Fruit fly (Drosophila melanogaster) whole organism, embryonic: ENCODE data around the gene Fcp3C.

Source experiments
- Awh ChIP-seq: fragments of 200-800 bp; sonication (Bioruptor generic); IDR thresholded peaks from 2 replicates; pipeline ENCODE4, ENCODE4 v1.3.6; 2022; ENCODE audit warnings: missing biosample characterization, missing genetic modification characterization
- CG10959 ChIP-seq: fragments of 200-800 bp; sonication (Bioruptor generic); IDR thresholded peaks from 2 replicates; pipeline ENCODE4 v1.3.6; 2022; ENCODE audit warnings: missing biosample characterization, missing genetic modification characterization
- CG11247 ChIP-seq: fragments of 200-800 bp; sonication (Bioruptor generic); IDR thresholded peaks from 2 replicates; pipeline ENCODE4 v1.3.6; 2022; ENCODE audit warnings: missing biosample characterization, missing genetic modification characterization
- CG11504 ChIP-seq: fragments of 200-800 bp; sonication (Bioruptor generic); optimal IDR thresholded peaks from 3 replicates; lab custom pipeline; 2019; ENCODE audit warnings: missing biosample characterization, mild to moderate bottlenecking, missing genetic modification characterization, moderate library complexity
- CG14860 ChIP-seq: fragments of 200-800 bp; sonication (Bioruptor generic); IDR thresholded peaks from 3 replicates; pipeline ENCODE4 v1.3.6; 2022; ENCODE audit warnings: missing biosample characterization, missing genetic modification characterization; ENCODE audit not compliant: partially characterized antibody
- CG1647 ChIP-seq: fragments of 200-800 bp; sonication (Bioruptor generic); optimal IDR thresholded peaks from 3 replicates; lab custom pipeline; 2016; ENCODE audit warnings: missing biosample characterization, missing genetic modification characterization
- CG16813 ChIP-seq: fragments of 200-800 bp; sonication (Bioruptor generic); IDR thresholded peaks from 3 replicates; pipeline ENCODE4 v1.3.6; 2022; ENCODE audit warnings: missing biosample characterization, missing genetic modification characterization; ENCODE audit not compliant: partially characterized antibody
- CG17385 ChIP-seq: fragments of 200-800 bp; sonication (Bioruptor generic); optimal IDR thresholded peaks from 3 replicates; lab custom pipeline; 2018; ENCODE audit warnings: missing biosample characterization, mild to moderate bottlenecking, missing genetic modification characterization
- CG2712 ChIP-seq: fragments of 200-800 bp; optimal IDR thresholded peaks from 3 replicates; lab custom pipeline; 2019; ENCODE audit warnings: missing biosample characterization, mild to moderate bottlenecking, missing genetic modification characterization, moderate library complexity
- CG3281 ChIP-seq: fragments of 200-800 bp; sonication (Bioruptor generic); optimal IDR thresholded peaks from 3 replicates; lab custom pipeline; 2017; ENCODE audit warnings: missing biosample characterization, mild to moderate bottlenecking, missing genetic modification characterization
- CG33557 ChIP-seq: fragments of 200-800 bp; sonication (Bioruptor generic); optimal IDR thresholded peaks from 2 replicates; lab custom pipeline; 2019; ENCODE audit warnings: missing biosample characterization, mild to moderate bottlenecking, missing genetic modification characterization, moderate library complexity
- CG34224 ChIP-seq: fragments of 200-800 bp; sonication (Bioruptor generic); IDR thresholded peaks from 3 replicates; pipeline ENCODE4 v1.3.6; 2022; ENCODE audit warnings: missing biosample characterization, missing genetic modification characterization; ENCODE audit not compliant: partially characterized antibody
- CG4404 ChIP-seq: fragments of 200-800 bp; sonication (Bioruptor generic); IDR thresholded peaks from 2 replicates; pipeline ENCODE4 v1.3.6; 2022; ENCODE audit warnings: missing biosample characterization, missing genetic modification characterization
- CG6689 ChIP-seq: fragments of 200-800 bp; sonication (Bioruptor generic); IDR thresholded peaks from 2 replicates; pipeline ENCODE4 v1.3.6; 2022; ENCODE audit warnings: missing biosample characterization, missing genetic modification characterization
- CG9932 ChIP-seq: fragments of 200-800 bp; sonication (Bioruptor generic); IDR thresholded peaks from 2 replicates; pipeline ENCODE4 v1.3.6; 2022; ENCODE audit warnings: missing biosample characterization, missing genetic modification characterization
- Dbx ChIP-seq: fragments of 200-800 bp; sonication (Bioruptor generic); IDR thresholded peaks from 3 replicates; pipeline ENCODE4 v1.3.6; 2022; ENCODE audit warnings: missing biosample characterization, missing genetic modification characterization
- Doc2 ChIP-seq: fragments of 200-800 bp; sonication (Bioruptor generic); IDR thresholded peaks from 2 replicates; pipeline ENCODE4 v1.3.6; 2022; ENCODE audit warnings: missing biosample characterization, missing genetic modification characterization
- Drgx ChIP-seq: fragments of 200-800 bp; sonication (Bioruptor generic); IDR thresholded peaks from 2 replicates; pipeline ENCODE4 v1.3.6; 2022; ENCODE audit warnings: missing biosample characterization, missing genetic modification characterization
- Max ChIP-seq: fragments of 200-800 bp; sonication (Bioruptor generic); optimal IDR thresholded peaks from 2 replicates; lab custom pipeline; 2016; ENCODE audit warnings: missing biosample characterization, mild to moderate bottlenecking, missing genetic modification characterization
- NFAT ChIP-seq: fragments of 200-800 bp; sonication (Bioruptor generic); IDR thresholded peaks from 2 replicates; pipeline ENCODE4 v1.3.6; 2022; ENCODE audit warnings: missing biosample characterization, missing genetic modification characterization
- Neu2 ChIP-seq: fragments of 200-800 bp; sonication (Bioruptor generic); optimal IDR thresholded peaks from 3 replicates; lab custom pipeline; 2016; ENCODE audit warnings: missing biosample characterization, missing genetic modification characterization, borderline replicate concordance
- Opbp ChIP-seq: fragments of 200-800 bp; sonication (Bioruptor generic); IDR thresholded peaks from 3 replicates; pipeline ENCODE4 v1.3.6; 2022; ENCODE audit warnings: missing biosample characterization, missing genetic modification characterization; ENCODE audit not compliant: partially characterized antibody
- Sox102F ChIP-seq: fragments of 200-800 bp; sonication (Bioruptor generic); optimal IDR thresholded peaks from 2 replicates; lab custom pipeline; 2018; ENCODE audit warnings: missing biosample characterization, mild to moderate bottlenecking, missing genetic modification characterization, moderate library complexity
- Stat92E ChIP-seq, 3 experiments: fragments of >200 bp in 2 of 3; fragments of 200-800 bp in 1 of 3; sonication (Bioruptor generic) in 1 of 3; optimal IDR thresholded peaks; 2 replicates each; lab custom pipeline; 2017 to 2019; ENCODE audit warnings: missing biosample characterization in 3 of 3, missing genetic modification characterization in 3 of 3, mild to moderate bottlenecking in 1 of 3, moderate library complexity in 1 of 3
- ab ChIP-seq: fragments of 200-800 bp; sonication (Bioruptor generic); optimal IDR thresholded peaks from 2 replicates; lab custom pipeline; 2016; ENCODE audit warnings: missing biosample characterization, missing genetic modification characterization
- aop ChIP-seq: fragments of 200-800 bp; sonication (Bioruptor generic); IDR thresholded peaks from 2 replicates; pipeline ENCODE4 v1.3.6; 2022; ENCODE audit warnings: missing biosample characterization, missing genetic modification characterization
- disco-r ChIP-seq: fragments of 200-800 bp; sonication (Bioruptor generic); optimal IDR thresholded peaks from 2 replicates; lab custom pipeline; 2016; ENCODE audit warnings: missing biosample characterization, missing genetic modification characterization
- esg ChIP-seq: fragments of 200-800 bp; sonication (Bioruptor generic); conservative IDR thresholded peaks from 2 replicates; pipeline ENCODE4 v1.3.6; 2022; ENCODE audit warnings: missing biosample characterization, missing genetic modification characterization
- fd64A ChIP-seq: fragments of 200-800 bp; sonication (Bioruptor generic); optimal IDR thresholded peaks from 3 replicates; lab custom pipeline; 2018; ENCODE audit warnings: missing biosample characterization, mild to moderate bottlenecking, missing genetic modification characterization
- ftz-f1 ChIP-seq: fragments of 200-800 bp; sonication (Bioruptor generic); optimal IDR thresholded peaks from 2 replicates; lab custom pipeline; 2016; ENCODE audit warnings: missing biosample characterization, missing genetic modification characterization
- gsb ChIP-seq: fragments of 200-800 bp; sonication (Bioruptor generic); IDR thresholded peaks from 2 replicates; pipeline ENCODE4 v1.3.6; 2022; ENCODE audit warnings: missing biosample characterization, missing genetic modification characterization
- lola ChIP-seq, 3 experiments: fragments of >200 bp in 2 of 3; fragments of 200-800 bp in 1 of 3; sonication (Bioruptor generic) in 1 of 3; optimal IDR thresholded peaks; 2 replicates each; lab custom pipeline; 2017 to 2019; ENCODE audit warnings: missing biosample characterization in 3 of 3, missing genetic modification characterization in 3 of 3, mild to moderate bottlenecking in 1 of 3, moderate library complexity in 1 of 3
- oc ChIP-seq: fragments of 200-800 bp; sonication (Bioruptor generic); optimal IDR thresholded peaks from 2 replicates; lab custom pipeline; 2018; ENCODE audit warnings: missing biosample characterization, mild to moderate bottlenecking, missing genetic modification characterization, moderate library complexity
- psq ChIP-seq: fragments of 200-800 bp; sonication (Bioruptor generic); optimal IDR thresholded peaks from 2 replicates; lab custom pipeline; 2017; ENCODE audit warnings: missing biosample characterization, missing genetic modification characterization
- ro ChIP-seq: fragments of 200-800 bp; sonication (Bioruptor generic); IDR thresholded peaks from 2 replicates; pipeline ENCODE4 v1.3.6; 2022; ENCODE audit warnings: missing biosample characterization, missing genetic modification characterization
- sc ChIP-seq, 3 experiments: fragments of >200 bp in 2 of 3; fragments of 200-800 bp in 1 of 3; sonication (Bioruptor generic) in 1 of 3; optimal IDR thresholded peaks; 2 replicates in 2 of 3; 3 replicates in 1 of 3; lab custom pipeline; 2017; ENCODE audit warnings: mild to moderate bottlenecking in 1 of 3, missing biosample characterization in 1 of 3, missing genetic modification characterization in 1 of 3, missing genetic modification reagents in 1 of 3
- scrt ChIP-seq: fragments of 200-800 bp; sonication (Bioruptor generic); optimal IDR thresholded peaks from 2 replicates; lab custom pipeline; 2018; ENCODE audit warnings: missing biosample characterization, mild to moderate bottlenecking, missing genetic modification characterization, moderate library complexity
- slou ChIP-seq: fragments of 200-800 bp; sonication (Bioruptor generic); optimal IDR thresholded peaks from 3 replicates; lab custom pipeline; 2016; ENCODE audit warnings: missing biosample characterization, missing genetic modification characterization
- sna ChIP-seq: fragments of 200-800 bp; sonication (Bioruptor generic); IDR thresholded peaks from 2 replicates; pipeline ENCODE4 v1.3.6; 2022; ENCODE audit warnings: missing biosample characterization, missing genetic modification characterization; ENCODE audit not compliant: partially characterized antibody
- so ChIP-seq: fragments of 200-800 bp; sonication (Bioruptor generic); IDR thresholded peaks from 3 replicates; pipeline ENCODE4 v1.3.6; 2022; ENCODE audit warnings: missing biosample characterization, missing genetic modification characterization
- sqz ChIP-seq: fragments of 200-800 bp; sonication (Bioruptor generic); optimal IDR thresholded peaks from 3 replicates; lab custom pipeline; 2018; ENCODE audit warnings: missing biosample characterization, mild to moderate bottlenecking, missing genetic modification characterization
- sr ChIP-seq: fragments of 200-800 bp; sonication (Bioruptor generic); IDR thresholded peaks from 3 replicates; pipeline ENCODE4 v1.3.6; 2022; ENCODE audit warnings: missing biosample characterization, missing genetic modification characterization
- ssp ChIP-seq: fragments of 200-800 bp; sonication (Bioruptor generic); IDR thresholded peaks from 2 replicates; pipeline ENCODE4 v1.3.6; 2022; ENCODE audit warnings: missing biosample characterization, missing genetic modification characterization
- tx ChIP-seq: fragments of 200-800 bp; sonication (Bioruptor generic); optimal IDR thresholded peaks from 2 replicates; lab custom pipeline; 2016; ENCODE audit warnings: missing biosample characterization, missing genetic modification characterization
- usp ChIP-seq: fragments of >200 bp; optimal IDR thresholded peaks from 2 replicates; lab custom pipeline; 2017; ENCODE audit warnings: missing biosample characterization, missing genetic modification characterization
- zfh1 ChIP-seq: fragments of 200-800 bp; sonication (Bioruptor generic); IDR thresholded peaks from 3 replicates; pipeline ENCODE4 v1.3.6; 2022; ENCODE audit warnings: missing biosample characterization, missing genetic modification characterization

The Fcp3C gene

DNA sequence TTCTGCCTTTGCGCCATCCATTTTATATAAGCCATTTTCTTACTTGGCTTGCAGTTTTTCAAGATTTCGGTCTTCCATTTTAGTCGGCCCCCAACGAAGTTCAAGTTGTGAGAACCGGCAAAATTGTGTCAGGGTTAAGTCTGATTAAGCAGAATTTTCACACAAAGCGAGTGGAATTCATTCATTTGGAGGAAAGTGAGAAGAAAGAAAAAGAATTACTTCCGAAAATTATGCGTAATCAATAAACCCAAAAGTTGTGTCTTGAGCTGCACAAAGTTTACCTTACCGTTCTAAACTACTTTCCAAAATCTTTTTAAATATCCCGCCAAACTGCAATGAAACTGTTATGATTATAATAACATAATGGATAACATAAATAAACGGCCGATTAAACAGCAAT is at the start of gene Fcp3C:
Fcp3C (minus strand) TSS at position 101 of the 400 bp plus-strand sequence.
- TF ChIP-seq CG3281 (GFP tag; lab: Kevin White, UChicago), result no peak
- TF ChIP-seq oc (tag; lab: Kevin White, UChicago), result no peak
- TF ChIP-seq sqz (GFP tag; lab: Kevin White, UChicago), result no peak
- TF ChIP-seq CG16813 (GFP tag; lab: Robert Waterston, UW), result no peak
- no peak for TF ChIP-seq ro
- TF ChIP-seq sc (optimal IDR thresholded peaks at IDR 0.05; lab: Kevin White, UChicago), result no peak
- TF ChIP-seq sc (GFP tag; optimal IDR thresholded peaks at IDR 0.05; lab: Kevin White, UChicago), result no peak
- no peak for TF ChIP-seq Drgx (GFP tag; lab: Robert Waterston, UW)
- no peak for TF ChIP-seq psq (GFP tag; lab: Kevin White, UChicago)

DNA sequence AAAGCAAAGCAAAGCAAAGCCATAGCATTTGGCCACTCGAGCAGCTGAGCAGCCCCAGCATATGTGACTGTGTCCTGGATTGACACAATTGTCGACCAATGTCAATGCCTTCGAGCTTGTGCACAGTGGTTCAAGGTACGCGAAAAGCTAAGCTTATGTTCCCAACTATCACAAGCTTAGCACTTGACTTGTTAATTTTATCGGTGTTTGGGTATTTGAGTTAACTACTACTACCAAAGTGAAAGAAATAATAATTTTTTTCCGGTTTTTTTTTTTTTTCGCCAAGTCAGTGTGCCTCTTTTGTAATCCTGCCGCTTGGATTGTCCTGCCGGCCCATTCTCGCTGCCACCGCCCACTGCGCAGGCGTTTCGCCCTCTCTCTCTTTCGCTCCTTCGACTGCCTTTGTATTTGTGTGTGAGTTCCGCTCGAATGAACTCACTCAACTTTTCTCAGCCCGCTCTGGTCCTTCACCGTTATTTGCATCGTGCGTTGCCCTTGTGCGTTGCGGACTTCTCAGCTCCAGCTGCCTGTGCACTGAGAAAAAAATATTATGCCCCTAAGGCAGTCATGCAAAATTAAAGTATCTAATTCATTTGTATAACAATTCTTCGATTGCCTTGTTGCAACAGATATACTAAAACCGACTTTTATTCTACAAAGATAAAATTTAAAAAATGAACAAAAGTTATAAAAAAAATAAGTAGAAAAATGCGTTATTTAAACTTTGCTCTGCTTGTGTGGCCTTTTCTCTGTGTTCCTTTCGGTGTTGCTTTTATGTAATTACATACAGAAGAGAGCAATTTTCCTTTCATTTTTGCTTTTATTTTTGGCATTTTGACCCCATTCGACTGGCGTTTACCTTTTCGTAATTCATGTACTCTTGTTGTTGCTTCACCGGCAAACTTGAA is 31.9 kb upstream of the Fcp3C start:
- TF ChIP-seq esg, result peak; percentile 68
- no peak for TF ChIP-seq ftz-f1 (GFP tag; lab: Kevin White, UChicago)
- TF ChIP-seq fd64A (GFP tag; lab: Kevin White, UChicago), result no peak
- no peak for TF ChIP-seq sr
- TF ChIP-seq CG4404 (GFP tag; lab: Robert Waterston, UW), result no peak
- no peak for TF ChIP-seq CG34224 (GFP tag; lab: Robert Waterston, UW)
- peak; percentile 62 for TF ChIP-seq scrt (GFP tag; lab: Kevin White, UChicago)
- peak; percentile 78 for TF ChIP-seq CG6689
- peak; percentile 69; the same call in 2 of the 3 replicates for TF ChIP-seq zfh1 (GFP tag; lab: Robert Waterston, UW)
- no peak for TF ChIP-seq aop (GFP tag; lab: Robert Waterston, UW)
- no peak for TF ChIP-seq Doc2 (GFP tag; lab: Robert Waterston, UW)
- peak; percentile 22 for TF ChIP-seq CG2712 (tag; lab: Kevin White, UChicago)
- no peak for TF ChIP-seq Neu2 (GFP tag; lab: Kevin White, UChicago)
- peak; percentile 59 for TF ChIP-seq Sox102F
- TF ChIP-seq CG17385 (GFP tag; lab: Kevin White, UChicago), result peak; percentile 52
- peak; percentile 45 for TF ChIP-seq Max (GFP tag; lab: Kevin White, UChicago)
- no peak for TF ChIP-seq ab (GFP tag; lab: Kevin White, UChicago)
- peak; percentile 61 for TF ChIP-seq gsb (GFP tag; lab: Robert Waterston, UW)
- TF ChIP-seq tx (GFP tag; lab: Kevin White, UChicago), result peak; percentile 31
- TF ChIP-seq CG11504 (tag; lab: Kevin White, UChicago), result peak; percentile 68
- no peak for TF ChIP-seq lola (GFP tag; optimal IDR thresholded peaks at IDR 0.05; lab: Kevin White, UChicago)
- TF ChIP-seq Awh, result peak; percentile 78
- TF ChIP-seq CG33557, result no peak
- TF ChIP-seq Stat92E (GFP tag; optimal IDR thresholded peaks at IDR 0.05; lab: Kevin White, UChicago), result no peak
- TF ChIP-seq sqz (GFP tag; lab: Kevin White, UChicago), result peak; percentile 55
- TF ChIP-seq disco-r (GFP tag; lab: Kevin White, UChicago), result peak; percentile 25
- no peak for TF ChIP-seq CG14860 (GFP tag; lab: Robert Waterston, UW)
- TF ChIP-seq CG1647 (GFP tag; lab: Kevin White, UChicago), result peak; percentile 51
- TF ChIP-seq slou, result peak; percentile 45
- no peak for TF ChIP-seq Opbp
- peak; percentile 71 for TF ChIP-seq Dbx (GFP tag; lab: Robert Waterston, UW)
- no peak for TF ChIP-seq usp (GFP tag; lab: Kevin White, UChicago)
- TF ChIP-seq ssp (GFP tag; lab: Robert Waterston, UW), result no peak; the same call in none of the 2 replicates
- TF ChIP-seq CG9932 (GFP tag; lab: Robert Waterston, UW), result peak; percentile 68
- TF ChIP-seq so (GFP tag; lab: Robert Waterston, UW), result peak; percentile 58; the same call in 1 of the 3 replicates
- peak; percentile 61 for TF ChIP-seq CG11247 (GFP tag; lab: Robert Waterston, UW)
- no peak for TF ChIP-seq sna
- TF ChIP-seq CG10959, result peak; percentile 21; the same call in 1 of the 2 replicates
- 0 out of 2 replicates have a peak, but pooled peaks have one; percentile 11 for TF ChIP-seq NFAT (GFP tag; lab: Robert Waterston, UW)
